Fruit fly (Drosophila melanogaster): ENCODE results near the gene Fhos.

Gene Fhos

DNA sequence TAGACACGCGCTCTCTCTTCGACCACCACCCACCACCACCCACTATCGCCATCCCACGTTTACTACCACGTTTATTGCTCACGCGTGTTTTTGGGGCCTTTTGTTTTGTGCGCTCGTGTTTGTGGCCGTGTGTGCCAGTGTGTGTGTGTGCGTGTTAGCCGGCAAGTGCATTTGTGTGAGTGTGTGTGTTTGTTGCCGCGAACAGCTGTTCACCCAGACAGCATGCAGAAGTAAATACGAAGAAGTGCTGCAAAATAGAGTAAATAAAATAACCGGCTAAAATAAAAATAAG, 74.4 kb downstream of the Fhos start:
- TF ChIP-seq pan (optimal IDR thresholded peaks at IDR 0.05) (no peak), h (GFP tag; optimal IDR thresholded peaks at IDR 0.05) (no peak), GATAd (GFP tag; optimal IDR thresholded peaks at IDR 0.05) (no peak), Abd-B (GFP tag; optimal IDR thresholded peaks at IDR 0.05) (no peak), Hr83 (GFP tag; optimal IDR thresholded peaks at IDR 0.05; ENCODE audit: poor library complexity, severe bottlenecking) (no peak), dsf (GFP tag; optimal IDR thresholded peaks at IDR 0.05; ENCODE audit: borderline replicate concordance) (no peak), Dfd (GFP tag; optimal IDR thresholded peaks at IDR 0.05) (no peak), rgr (GFP tag; optimal IDR thresholded peaks at IDR 0.05) (no peak), Vsx2 (GFP tag; optimal IDR thresholded peaks at IDR 0.05; ENCODE audit: partially characterized antibody) (no peak), psq (GFP tag; optimal IDR thresholded peaks at IDR 0.05) (no peak), Hr78 (GFP tag; optimal IDR thresholded peaks at IDR 0.05) (no peak), sv (GFP tag; optimal IDR thresholded peaks at IDR 0.05) (no peak), lola (GFP tag; optimal IDR thresholded peaks at IDR 0.05) (no peak), N (GFP tag; optimal IDR thresholded peaks at IDR 0.05) (no peak), br (GFP tag; optimal IDR thresholded peaks at IDR 0.05) (no peak), CG32264 (GFP tag; optimal IDR thresholded peaks at IDR 0.05) (no peak)

DNA sequence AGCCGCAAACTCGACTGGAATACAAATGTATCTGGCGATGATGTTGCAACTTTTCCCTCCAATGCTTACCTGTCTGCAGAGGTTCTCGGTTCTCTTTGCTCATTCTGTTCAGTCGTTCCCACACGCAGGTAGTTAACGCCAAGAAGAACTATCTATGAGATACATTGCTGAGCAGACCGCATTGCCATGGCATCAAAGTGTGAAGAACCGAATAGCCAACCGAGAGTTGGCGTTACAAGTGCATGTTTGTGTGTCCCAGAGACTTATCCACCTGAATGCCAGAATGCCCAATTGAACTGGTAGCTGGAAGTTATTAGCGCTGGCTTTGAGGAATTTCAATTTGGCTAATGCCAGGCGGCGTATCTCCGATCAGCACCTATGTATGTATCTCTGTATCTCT, 76.2 kb downstream of the Fhos start:
- TF ChIP-seq ey (GFP tag; optimal IDR thresholded peaks at IDR 0.05) (no peak), sage (GFP tag; optimal IDR thresholded peaks at IDR 0.05) (no peak), woc (GFP tag; optimal IDR thresholded peaks at IDR 0.05) (no peak), Hr83 (GFP tag; optimal IDR thresholded peaks at IDR 0.05; ENCODE audit: poor library complexity, severe bottlenecking) (no peak), GATAd (GFP tag; optimal IDR thresholded peaks at IDR 0.05) (no peak), Dfd (GFP tag; optimal IDR thresholded peaks at IDR 0.05) (no peak), dsf (GFP tag; optimal IDR thresholded peaks at IDR 0.05; ENCODE audit: borderline replicate concordance) (no peak), dl (GFP tag; optimal IDR thresholded peaks at IDR 0.05; ENCODE audit: insufficient read depth in 1 of 2, partially characterized antibody in 2 of 2) (no peak), h (GFP tag; optimal IDR thresholded peaks at IDR 0.05) (no peak)

DNA sequence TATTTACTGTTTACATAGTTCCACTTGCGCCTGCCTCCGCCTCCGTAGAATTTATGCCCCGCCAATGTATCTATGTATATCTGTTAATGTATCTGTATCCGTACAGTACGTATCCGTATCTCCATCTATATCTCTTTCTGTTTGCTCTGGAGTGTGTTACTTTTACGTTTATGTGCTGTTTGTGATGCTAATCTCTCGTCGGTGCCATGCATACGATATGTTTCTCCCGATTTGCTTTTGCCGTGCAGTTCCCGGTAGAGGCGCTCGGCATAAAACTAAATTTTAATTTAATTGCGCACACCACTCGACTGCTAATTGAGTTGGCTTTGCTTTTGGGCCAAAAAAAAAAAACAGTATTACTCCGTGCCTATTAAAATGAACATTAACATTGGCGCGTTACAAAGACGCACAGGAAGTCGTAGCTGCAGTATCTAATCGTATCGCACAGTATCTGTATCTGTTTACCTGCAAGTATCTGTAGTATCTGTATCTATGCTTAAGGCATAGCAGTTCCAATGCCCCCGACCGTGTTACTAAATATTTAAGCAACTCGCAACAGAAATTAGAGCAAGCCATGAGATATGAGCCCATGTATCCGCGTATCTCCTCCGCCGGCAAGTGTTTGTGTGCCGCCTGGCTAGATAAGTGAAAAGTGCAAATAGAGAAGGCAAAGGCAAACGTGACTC, 76.7 kb downstream of the Fhos start:
- no peak for TF ChIP-seq usp (GFP tag; optimal IDR thresholded peaks at IDR 0.05)

DNA sequence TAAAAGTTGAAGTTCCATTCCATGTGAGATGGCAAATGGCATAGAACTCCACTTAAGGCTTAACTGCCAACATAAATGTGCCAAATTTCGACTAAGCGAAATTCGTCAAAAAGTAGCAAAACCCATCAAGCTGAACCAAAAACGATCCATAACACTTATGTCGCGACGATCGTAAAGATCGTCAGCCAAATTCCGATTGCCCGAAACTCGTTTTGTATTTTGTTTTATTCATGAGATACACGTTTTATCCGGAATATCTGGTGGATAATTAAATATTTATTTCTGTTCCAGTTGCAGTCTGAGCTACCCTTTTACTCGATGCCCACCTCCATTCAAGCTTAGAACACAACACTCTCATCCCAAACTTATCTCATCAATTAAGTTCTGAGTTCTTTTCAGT, 77.5 kb downstream of the Fhos start:
- TF ChIP-seq sage (GFP tag; optimal IDR thresholded peaks at IDR 0.05) (no peak), dmrt93B (GFP tag; optimal IDR thresholded peaks at IDR 0.05) (no peak), Sp1 (GFP tag; optimal IDR thresholded peaks at IDR 0.05) (no peak), Rel (GFP tag; optimal IDR thresholded peaks at IDR 0.05) (no peak), Rel (tag; optimal IDR thresholded peaks at IDR 0.05) (no peak), h (GFP tag; optimal IDR thresholded peaks at IDR 0.05) (no peak), Mio (GFP tag; optimal IDR thresholded peaks at IDR 0.05) (no peak), CrebA (GFP tag; optimal IDR thresholded peaks at IDR 0.05; ENCODE audit: borderline replicate concordance) (no peak), brk (GFP tag; optimal IDR thresholded peaks at IDR 0.05) (no peak), tai (GFP tag; optimal IDR thresholded peaks at IDR 0.05) (no peak)

DNA sequence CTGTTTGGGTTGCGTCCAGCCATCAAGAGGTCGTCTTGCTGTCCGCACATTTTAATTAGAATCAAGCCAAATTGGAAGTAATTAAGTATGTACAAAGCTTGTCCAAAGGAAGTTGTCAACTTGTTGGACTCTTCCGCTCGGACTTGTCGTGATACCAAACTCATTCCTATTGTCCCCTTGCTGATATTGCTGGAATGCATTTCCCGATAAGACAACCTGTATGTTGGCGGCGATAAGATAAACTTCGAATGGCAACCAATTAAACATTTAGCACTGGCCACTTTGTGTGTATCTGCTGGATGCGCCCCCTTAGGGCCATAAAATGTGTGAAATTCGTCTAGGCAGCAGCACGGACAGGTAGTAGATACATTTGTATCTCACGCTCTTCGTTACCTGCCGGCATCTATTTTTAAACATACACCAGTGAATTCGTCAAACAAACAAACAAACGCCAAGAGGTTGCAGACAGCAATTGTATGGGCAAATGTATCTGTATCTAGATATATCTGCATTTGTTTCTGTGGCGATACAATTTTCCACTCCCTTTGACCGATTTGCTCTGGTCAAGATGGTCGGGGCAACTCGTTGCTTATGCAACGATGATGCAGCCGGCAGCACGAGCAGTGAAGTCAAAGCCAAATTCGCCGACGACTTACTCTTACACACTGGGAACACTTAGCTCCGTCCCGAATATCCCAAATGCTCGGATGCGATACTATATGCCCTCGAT, 79.5 kb downstream of the Fhos start:
- no peak for TF ChIP-seq Hnf4 (GFP tag; optimal IDR thresholded peaks at IDR 0.05)
- TF ChIP-seq OdsH (GFP tag; optimal IDR thresholded peaks at IDR 0.05) = no peak
- no peak for TF ChIP-seq CG32264 (GFP tag; optimal IDR thresholded peaks at IDR 0.05)
- TF ChIP-seq N (GFP tag; optimal IDR thresholded peaks at IDR 0.05) = no peak
- no peak for TF ChIP-seq dl (GFP tag; optimal IDR thresholded peaks at IDR 0.05; ENCODE audit: insufficient read depth in 1 of 2, partially characterized antibody in 2 of 2)
- no peak for TF ChIP-seq h (GFP tag; optimal IDR thresholded peaks at IDR 0.05)
- TF ChIP-seq Vsx2 (GFP tag; optimal IDR thresholded peaks at IDR 0.05; ENCODE audit: partially characterized antibody) = no peak
- TF ChIP-seq ey (GFP tag; optimal IDR thresholded peaks at IDR 0.05) = no peak

All from whole organism, wandering third instar larva.